Worm (Caenorhabditis elegans): ENCODE measurements around the gene str-149.

Gene str-149

DNA sequence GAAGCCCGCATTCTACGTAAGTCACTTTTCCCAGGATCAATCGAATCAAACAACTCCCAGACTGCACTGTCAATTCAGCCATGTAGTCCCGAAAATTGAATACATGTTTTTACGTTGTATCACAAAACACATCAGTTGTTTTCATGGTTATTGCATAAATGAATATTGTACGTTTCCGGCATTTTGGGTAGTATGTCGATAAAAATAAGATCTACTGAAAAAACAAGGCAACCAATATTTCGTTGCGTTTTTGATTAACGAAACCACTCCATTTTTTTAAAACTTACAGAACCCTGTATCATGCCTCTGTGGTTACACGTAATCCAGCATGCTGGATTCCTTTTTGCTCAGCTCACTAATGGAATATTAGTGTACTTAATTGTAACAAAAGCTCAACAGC lies at the start of gene str-149:
Gene str-149 (plus strand): TSS at position 301 of the 400 bp plus-strand sequence.
- TF ChIP-seq hmg-4 (GFP tag; optimal IDR thresholded peaks at IDR 0.05) (no peak), scrt-1 (GFP tag; IDR thresholded peaks at IDR 0.05) (no peak), hnd-1 (tag; optimal IDR thresholded peaks at IDR 0.05) (no peak), pes-1 (GFP tag; IDR thresholded peaks at IDR 0.05) (no peak), tbx-11 (GFP tag; IDR thresholded peaks at IDR 0.05) (no peak), F13C5.2 (tag; optimal IDR thresholded peaks at IDR 0.05) (no peak), sea-1 (GFP tag; conservative IDR thresholded peaks at IDR 0.05) (no peak), ceh-13 (GFP tag; optimal IDR thresholded peaks at IDR 0.05) (no peak), tra-4 (tag; optimal IDR thresholded peaks at IDR 0.05) (no peak), tbx-37 (GFP tag; conservative IDR thresholded peaks at IDR 0.05) (no peak), hmbx-1 (tag; optimal IDR thresholded peaks at IDR 0.05) (no peak), flt-1 (GFP tag; IDR thresholded peaks at IDR 0.05) (no peak)

DNA sequence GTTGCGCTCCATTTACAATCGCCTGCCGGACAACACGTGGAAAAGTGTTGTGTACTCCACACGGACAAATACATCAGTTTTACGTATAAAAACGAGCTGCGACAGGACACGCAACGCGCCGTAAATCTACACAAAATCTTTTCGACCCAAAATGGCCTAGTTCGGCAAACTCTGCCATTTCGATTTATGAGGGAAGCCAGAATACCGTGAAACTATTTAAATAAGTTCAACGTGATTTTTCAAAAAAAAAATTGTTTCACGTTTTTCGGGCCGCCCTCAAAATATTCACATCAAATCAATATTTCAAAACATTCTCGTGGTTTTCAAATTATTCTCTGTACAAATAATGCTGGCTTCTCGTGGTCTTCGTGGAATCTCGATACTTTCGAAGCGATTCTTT lies 46.4 kb upstream of the str-149 start, which contains the start of gene F36D3.8:
Gene F36D3.8 (plus strand): TSS at position 301 of the 400 bp plus-strand sequence.
- TF ChIP-seq aly-1 (tag; optimal IDR thresholded peaks at IDR 0.05), result no peak
- TF ChIP-seq ceh-36 (tag; optimal IDR thresholded peaks at IDR 0.05), result no peak
- no peak for TF ChIP-seq flt-1 (GFP tag; IDR thresholded peaks at IDR 0.05)
- TF ChIP-seq sea-1 (GFP tag; conservative IDR thresholded peaks at IDR 0.05), result no peak
- no peak for TF ChIP-seq scrt-1 (GFP tag; IDR thresholded peaks at IDR 0.05)
- TF ChIP-seq pes-1 (GFP tag; IDR thresholded peaks at IDR 0.05), result no peak
- no peak for TF ChIP-seq B0310.2 (tag; optimal IDR thresholded peaks at IDR 0.05)
- no peak for TF ChIP-seq tra-4 (tag; optimal IDR thresholded peaks at IDR 0.05)
- TF ChIP-seq tbx-11 (GFP tag; IDR thresholded peaks at IDR 0.05), result no peak
- no peak for TF ChIP-seq F13C5.2 (tag; optimal IDR thresholded peaks at IDR 0.05)
- TF ChIP-seq hmg-4 (GFP tag; optimal IDR thresholded peaks at IDR 0.05), result no peak
- no peak for TF ChIP-seq ama-1 (optimal IDR thresholded peaks at IDR 0.05)
- no peak for TF ChIP-seq hmbx-1 (tag; optimal IDR thresholded peaks at IDR 0.05)
- no peak for TF ChIP-seq hnd-1 (tag; optimal IDR thresholded peaks at IDR 0.05)
- no peak for TF ChIP-seq ets-7 (tag; optimal IDR thresholded peaks at IDR 0.05)
- no peak for TF ChIP-seq ceh-13 (GFP tag; optimal IDR thresholded peaks at IDR 0.05)
- TF ChIP-seq tbx-37 (GFP tag; conservative IDR thresholded peaks at IDR 0.05), result no peak

DNA sequence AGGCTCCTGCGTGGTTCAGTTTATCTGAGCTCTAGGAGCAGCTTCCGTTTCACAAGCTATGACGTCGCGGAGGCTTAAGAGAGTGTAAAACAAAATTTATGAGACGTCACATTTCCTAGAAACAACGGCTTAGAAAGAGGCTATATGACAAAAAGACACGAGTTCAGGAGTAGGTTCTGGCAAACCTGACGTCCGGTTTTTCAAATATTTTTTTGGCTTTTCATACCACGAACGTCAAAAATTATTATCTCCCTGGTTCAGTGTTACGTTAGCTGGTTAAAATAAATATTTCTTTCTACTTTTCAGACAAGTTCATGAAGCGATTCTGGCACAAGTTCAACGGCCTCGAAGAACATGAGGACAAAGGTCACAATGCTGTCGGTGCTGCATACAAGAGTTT lies 45.5 kb upstream of the str-149 start, which contains the start of gene F36D3.16:
Gene F36D3.16 (plus strand): TSS at position 301 of the 400 bp plus-strand sequence.
- TF ChIP-seq hmg-4 (GFP tag; optimal IDR thresholded peaks at IDR 0.05) (no peak), ceh-13 (GFP tag; optimal IDR thresholded peaks at IDR 0.05) (no peak), sea-1 (GFP tag; conservative IDR thresholded peaks at IDR 0.05) (no peak), hmbx-1 (tag; optimal IDR thresholded peaks at IDR 0.05) (no peak), ets-7 (tag; optimal IDR thresholded peaks at IDR 0.05) (no peak), B0310.2 (tag; optimal IDR thresholded peaks at IDR 0.05) (no peak), tra-4 (tag; optimal IDR thresholded peaks at IDR 0.05) (no peak), ceh-36 (tag; optimal IDR thresholded peaks at IDR 0.05) (no peak), aly-1 (tag; optimal IDR thresholded peaks at IDR 0.05) (no peak), scrt-1 (GFP tag; IDR thresholded peaks at IDR 0.05) (no peak), F13C5.2 (tag; optimal IDR thresholded peaks at IDR 0.05) (no peak), tbx-11 (GFP tag; IDR thresholded peaks at IDR 0.05) (no peak), ama-1 (optimal IDR thresholded peaks at IDR 0.05) (no peak)

DNA sequence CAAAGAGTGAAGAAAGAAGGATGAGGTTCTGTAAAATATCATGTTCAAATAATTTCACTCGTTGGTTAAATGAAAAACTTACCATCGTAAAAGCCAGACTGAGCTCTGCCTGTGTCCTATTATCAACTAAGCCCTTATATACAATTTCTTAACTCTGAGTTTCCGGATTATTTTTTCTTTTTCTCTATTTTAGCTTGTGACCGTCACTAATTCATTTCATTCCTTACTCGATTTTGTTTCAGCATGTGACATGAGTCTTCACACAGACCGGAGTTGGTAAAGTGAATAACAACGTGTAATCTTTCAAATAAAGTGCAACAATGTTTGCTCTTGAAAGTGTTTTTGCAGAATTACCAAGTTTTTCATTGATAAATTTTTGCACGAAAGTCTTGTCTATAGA lies 39.3 kb upstream of the str-149 start, which contains the start of gene cpr-2:
Gene cpr-2 (minus strand): TSS at position 101 of the 400 bp plus-strand sequence.
- TF ChIP-seq aly-1 (tag; optimal IDR thresholded peaks at IDR 0.05), result no peak
- no peak for TF ChIP-seq pes-1 (GFP tag; IDR thresholded peaks at IDR 0.05)
- no peak for TF ChIP-seq ets-7 (tag; optimal IDR thresholded peaks at IDR 0.05)
- no peak for TF ChIP-seq hmbx-1 (tag; optimal IDR thresholded peaks at IDR 0.05)
- TF ChIP-seq tbx-11 (GFP tag; IDR thresholded peaks at IDR 0.05), result no peak
- no peak for TF ChIP-seq scrt-1 (GFP tag; IDR thresholded peaks at IDR 0.05)
- no peak for TF ChIP-seq ceh-13 (GFP tag; optimal IDR thresholded peaks at IDR 0.05)
- no peak for TF ChIP-seq tra-4 (tag; optimal IDR thresholded peaks at IDR 0.05)
- TF ChIP-seq ama-1 (optimal IDR thresholded peaks at IDR 0.05), result no peak

DNA sequence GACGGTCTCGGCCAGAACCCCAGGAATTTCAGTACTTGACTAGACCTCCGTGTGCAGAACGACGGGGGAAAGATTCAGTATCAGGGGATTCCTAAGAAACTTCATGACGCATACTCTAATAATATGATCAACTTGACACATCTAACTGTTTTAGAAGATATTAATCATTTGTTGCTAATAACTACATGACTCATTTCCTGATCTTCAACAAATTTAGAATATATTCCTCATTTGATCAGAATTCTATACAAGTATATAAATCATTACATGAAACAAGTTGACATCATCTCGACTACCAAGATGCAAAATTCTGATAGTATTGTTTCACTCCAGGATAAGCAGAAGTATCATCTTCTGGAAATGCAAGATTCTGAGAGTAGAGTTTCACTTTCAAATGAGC lies 38.1 kb upstream of the str-149 start, which contains the start of gene Y32B12B.8:
Gene Y32B12B.8 (plus strand): TSS at position 301 of the 400 bp plus-strand sequence.
- no peak for TF ChIP-seq hnd-1 (tag; optimal IDR thresholded peaks at IDR 0.05)
- TF ChIP-seq hmg-4 (GFP tag; optimal IDR thresholded peaks at IDR 0.05), result no peak
- TF ChIP-seq flt-1 (GFP tag; IDR thresholded peaks at IDR 0.05), result no peak
- no peak for TF ChIP-seq tbx-37 (GFP tag; conservative IDR thresholded peaks at IDR 0.05)
- no peak for TF ChIP-seq tbx-11 (GFP tag; IDR thresholded peaks at IDR 0.05)
- no peak for TF ChIP-seq aly-1 (tag; optimal IDR thresholded peaks at IDR 0.05)
- TF ChIP-seq B0310.2 (tag; optimal IDR thresholded peaks at IDR 0.05), result no peak
- no peak for TF ChIP-seq F13C5.2 (tag; optimal IDR thresholded peaks at IDR 0.05)
- TF ChIP-seq ceh-36 (tag; optimal IDR thresholded peaks at IDR 0.05), result no peak
- no peak for TF ChIP-seq ama-1 (optimal IDR thresholded peaks at IDR 0.05)
- no peak for TF ChIP-seq scrt-1 (GFP tag; IDR thresholded peaks at IDR 0.05)
- TF ChIP-seq tra-4 (tag; optimal IDR thresholded peaks at IDR 0.05), result no peak

DNA sequence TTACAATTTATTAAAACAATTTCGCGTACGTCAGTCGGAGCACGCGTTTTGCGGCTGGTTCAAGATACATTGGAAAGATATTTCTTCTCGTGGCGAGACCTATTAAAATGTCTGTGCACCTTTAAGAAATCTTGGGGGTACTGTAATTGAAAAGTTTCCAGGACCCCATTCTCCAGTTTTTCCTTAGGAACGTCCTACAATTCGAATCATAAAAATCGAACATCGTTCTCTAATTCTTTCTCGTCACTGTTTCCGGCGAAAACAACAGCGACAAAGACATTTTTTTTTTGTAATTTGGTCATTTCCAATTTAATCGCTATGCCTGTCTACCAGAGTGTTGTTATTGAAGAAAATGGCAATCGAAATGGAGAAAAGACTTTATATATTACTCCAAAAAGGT lies 36.6 kb upstream of the str-149 start, which contains the start of gene Y32B12B.1:
Gene Y32B12B.1 (plus strand): TSS at position 301 of the 400 bp plus-strand sequence.
- TF ChIP-seq ama-1 (optimal IDR thresholded peaks at IDR 0.05) (no peak), tbx-37 (GFP tag; conservative IDR thresholded peaks at IDR 0.05) (no peak), hnd-1 (tag; optimal IDR thresholded peaks at IDR 0.05) (no peak), ceh-36 (tag; optimal IDR thresholded peaks at IDR 0.05) (no peak), hmg-4 (GFP tag; optimal IDR thresholded peaks at IDR 0.05) (no peak), ceh-13 (GFP tag; optimal IDR thresholded peaks at IDR 0.05) (no peak), pes-1 (GFP tag; IDR thresholded peaks at IDR 0.05) (no peak), flt-1 (GFP tag; IDR thresholded peaks at IDR 0.05) (no peak), ets-7 (tag; optimal IDR thresholded peaks at IDR 0.05) (no peak), F13C5.2 (tag; optimal IDR thresholded peaks at IDR 0.05) (no peak)

DNA sequence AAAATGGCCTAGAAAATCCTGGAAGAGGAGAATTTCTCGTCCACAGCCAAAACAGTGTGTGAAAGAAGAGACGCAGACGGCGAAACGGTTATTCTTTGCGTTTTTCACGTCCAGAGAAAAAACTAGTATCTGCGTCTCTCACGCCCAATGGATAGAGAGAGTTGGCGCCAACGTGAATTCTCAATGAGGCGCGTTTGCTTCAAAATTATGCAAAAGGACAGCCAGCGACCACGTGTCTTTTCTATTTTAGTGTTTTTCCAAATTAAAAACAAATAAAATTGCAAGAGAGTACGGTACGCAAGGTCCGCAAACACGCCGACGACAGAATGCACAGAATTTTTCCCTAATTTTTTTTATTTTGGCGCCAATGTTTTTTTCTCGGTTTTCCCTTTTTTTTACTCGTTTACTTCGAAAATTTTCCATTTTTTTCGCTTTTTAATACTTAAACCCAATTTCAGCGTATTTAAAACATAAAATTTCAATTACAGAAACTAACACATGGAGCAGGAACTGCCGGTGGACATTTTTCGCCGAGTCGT lies 35.3 kb upstream of the str-149 start, which contains the start of gene Y32B12B.2:
Gene Y32B12B.2 (plus strand): TSS at position 489 of the 539 bp plus-strand sequence.
- TF ChIP-seq hnd-1 (tag; optimal IDR thresholded peaks at IDR 0.05) (no peak), hmg-4 (GFP tag; optimal IDR thresholded peaks at IDR 0.05) (no peak), tbx-11 (GFP tag; IDR thresholded peaks at IDR 0.05) (no peak), flt-1 (GFP tag; IDR thresholded peaks at IDR 0.05) (no peak), ets-7 (tag; optimal IDR thresholded peaks at IDR 0.05) (no peak), F13C5.2 (tag; optimal IDR thresholded peaks at IDR 0.05) (no peak), scrt-1 (GFP tag; IDR thresholded peaks at IDR 0.05) (no peak), ama-1 (optimal IDR thresholded peaks at IDR 0.05) (no peak), pes-1 (GFP tag; IDR thresholded peaks at IDR 0.05) (no peak), ceh-36 (tag; optimal IDR thresholded peaks at IDR 0.05) (no peak), aly-1 (tag; optimal IDR thresholded peaks at IDR 0.05) (no peak)
